Fruit fly (Drosophila melanogaster) whole organism, embryonic: ENCODE results near the gene Tom40.

Experiments used
- CG10979 ChIP-seq: fragments of 200-800 bp; sonication (Bioruptor generic); optimal IDR thresholded peaks from 2 replicates; lab custom pipeline; 2018; ENCODE audit warnings: missing biosample characterization, mild to moderate bottlenecking, missing genetic modification characterization, moderate library complexity
- CG12155 ChIP-seq: fragments of 200-800 bp; sonication (Bioruptor generic); optimal IDR thresholded peaks from 3 replicates; lab custom pipeline; 2016; ENCODE audit warnings: missing biosample characterization, missing genetic modification characterization
- CG12236 ChIP-seq: fragments of 200-800 bp; sonication (Bioruptor generic); optimal IDR thresholded peaks from 2 replicates; lab custom pipeline; 2016; ENCODE audit warnings: missing biosample characterization, missing genetic modification characterization
- CG13123 ChIP-seq: fragments of 200-800 bp; sonication (Bioruptor generic); optimal IDR thresholded peaks from 2 replicates; lab custom pipeline; 2016; ENCODE audit warnings: missing biosample characterization, missing genetic modification characterization
- CG14441 ChIP-seq: fragments of 200-800 bp; sonication (Bioruptor generic); IDR thresholded peaks from 2 replicates; pipeline ENCODE4 v1.3.6; 2022; ENCODE audit warnings: missing biosample characterization, missing genetic modification characterization
- CG14860 ChIP-seq: fragments of 200-800 bp; sonication (Bioruptor generic); IDR thresholded peaks from 3 replicates; pipeline ENCODE4 v1.3.6; 2022; ENCODE audit warnings: missing biosample characterization, missing genetic modification characterization; ENCODE audit not compliant: partially characterized antibody
- CG15514 ChIP-seq: fragments of 200-800 bp; sonication (Bioruptor generic); optimal IDR thresholded peaks from 3 replicates; lab custom pipeline; 2017; ENCODE audit warnings: missing biosample characterization, missing genetic modification characterization, mild to moderate bottlenecking, moderate library complexity, missing genetic modification reagents
- CG1602 ChIP-seq: fragments of 200-800 bp; sonication (Bioruptor generic); optimal IDR thresholded peaks from 3 replicates; lab custom pipeline; 2016; ENCODE audit warnings: missing biosample characterization, missing genetic modification characterization
- CG1647 ChIP-seq: fragments of 200-800 bp; sonication (Bioruptor generic); optimal IDR thresholded peaks from 3 replicates; lab custom pipeline; 2016; ENCODE audit warnings: missing biosample characterization, missing genetic modification characterization
- CG18262 ChIP-seq: fragments of 200-800 bp; optimal IDR thresholded peaks from 3 replicates; lab custom pipeline; 2019; ENCODE audit warnings: missing biosample characterization, mild to moderate bottlenecking, missing genetic modification characterization, moderate library complexity
- CG2116 ChIP-seq: fragments of 200-800 bp; sonication (Bioruptor generic); optimal IDR thresholded peaks from 3 replicates; lab custom pipeline; 2018; ENCODE audit warnings: missing biosample characterization, mild to moderate bottlenecking, missing genetic modification characterization
- CG31441 ChIP-seq: fragments of 200-800 bp; sonication (Bioruptor generic); IDR thresholded peaks from 2 replicates; pipeline ENCODE4 v1.3.6; 2022; ENCODE audit warnings: missing biosample characterization, missing genetic modification characterization
- CG32532 ChIP-seq: fragments of 200-800 bp; sonication (Bioruptor generic); IDR thresholded peaks from 2 replicates; pipeline ENCODE4 v1.3.6; 2022; ENCODE audit warnings: missing biosample characterization, missing genetic modification characterization
- CG3847 ChIP-seq: fragments of 200-800 bp; sonication (Bioruptor generic); IDR thresholded peaks from 2 replicates; pipeline ENCODE4 v1.3.6; 2022; ENCODE audit warnings: missing biosample characterization, missing genetic modification characterization
- CG4360 ChIP-seq: fragments of 200-800 bp; sonication (Bioruptor generic); IDR thresholded peaks from 2 replicates; pipeline ENCODE4 v1.3.6; 2022; ENCODE audit warnings: missing biosample characterization, missing genetic modification characterization
- CG4617 ChIP-seq: fragments of 200-800 bp; sonication (Bioruptor generic); optimal IDR thresholded peaks from 3 replicates; lab custom pipeline; 2016; ENCODE audit warnings: missing biosample characterization, missing genetic modification characterization, borderline replicate concordance
- CG4730 ChIP-seq: fragments of 200-800 bp; sonication (Bioruptor generic); IDR thresholded peaks from 2 replicates; pipeline ENCODE4 v1.3.6; 2022; ENCODE audit warnings: missing biosample characterization, missing genetic modification characterization
- CG6813 ChIP-seq: fragments of 200-800 bp; sonication (Bioruptor generic); optimal IDR thresholded peaks from 2 replicates; lab custom pipeline; 2017; ENCODE audit warnings: missing biosample characterization, missing genetic modification characterization, mild to moderate bottlenecking, moderate library complexity, missing genetic modification reagents
- CG7271 ChIP-seq: fragments of 200-800 bp; sonication (Bioruptor generic); optimal IDR thresholded peaks from 2 replicates; lab custom pipeline; 2018; ENCODE audit warnings: missing biosample characterization, mild to moderate bottlenecking, missing genetic modification characterization, moderate library complexity
- CG8089 ChIP-seq: fragments of 200-800 bp; sonication (Bioruptor generic); optimal IDR thresholded peaks from 3 replicates; lab custom pipeline; 2016; ENCODE audit warnings: missing biosample characterization, missing genetic modification characterization
- CG8281 ChIP-seq: fragments of 200-800 bp; sonication (Bioruptor generic); optimal IDR thresholded peaks from 2 replicates; lab custom pipeline; 2018; ENCODE audit warnings: missing biosample characterization, mild to moderate bottlenecking, missing genetic modification characterization, moderate library complexity
- CG8478 ChIP-seq: fragments of >200 bp; optimal IDR thresholded peaks from 2 replicates; lab custom pipeline; 2018
- CG9437 ChIP-seq: fragments of 200-800 bp; sonication (Bioruptor generic); optimal IDR thresholded peaks from 2 replicates; lab custom pipeline; 2018; ENCODE audit warnings: missing biosample characterization, mild to moderate bottlenecking, missing genetic modification characterization
- Ets65A ChIP-seq: fragments of 200-800 bp; sonication (Bioruptor generic); peaks from one replicate; lab custom pipeline; 2016; ENCODE audit warnings: missing biosample characterization, missing genetic modification characterization
- Gsc ChIP-seq: fragments of 200-800 bp; sonication (Bioruptor generic); IDR thresholded peaks from 2 replicates; pipeline ENCODE4 v1.3.6; 2022; ENCODE audit warnings: missing biosample characterization, missing genetic modification characterization
- HLH3B ChIP-seq: fragments of 200-800 bp; sonication (Bioruptor generic); IDR thresholded peaks from 2 replicates; pipeline ENCODE4 v1.3.6; 2022; ENCODE audit warnings: missing biosample characterization, missing genetic modification characterization
- Hmx ChIP-seq: fragments of 200-800 bp; sonication (Bioruptor generic); optimal IDR thresholded peaks from 2 replicates; lab custom pipeline; 2016; ENCODE audit warnings: missing biosample characterization, missing genetic modification characterization
- Jarid2 ChIP-seq: fragments of 200-800 bp; sonication (Bioruptor generic); optimal IDR thresholded peaks from 3 replicates; lab custom pipeline; 2017; ENCODE audit warnings: mild to moderate bottlenecking, missing biosample characterization, missing genetic modification reagents, missing genetic modification characterization
- Kr ChIP-seq: fragments of 200-800 bp; sonication (Bioruptor generic); optimal IDR thresholded peaks from 2 replicates; lab custom pipeline; 2017; ENCODE audit warnings: missing biosample characterization, mild to moderate bottlenecking, missing genetic modification characterization
- Lim3 ChIP-seq: fragments of 200-800 bp; sonication (Bioruptor generic); IDR thresholded peaks from 2 replicates; pipeline ENCODE4 v1.3.6; 2022; ENCODE audit warnings: missing biosample characterization, missing genetic modification characterization
- MBD-R2 ChIP-seq: fragments of 200-800 bp; sonication (Bioruptor generic); IDR thresholded peaks from 2 replicates; pipeline ENCODE4 v1.3.6; 2022; ENCODE audit warnings: missing biosample characterization, missing genetic modification characterization
- MESR4 ChIP-seq: fragments of 200-800 bp; sonication (Bioruptor generic); optimal IDR thresholded peaks from 2 replicates; lab custom pipeline; 2018; ENCODE audit warnings: missing biosample characterization, mild to moderate bottlenecking, missing genetic modification characterization, moderate library complexity
- Meics ChIP-seq: fragments of 200-800 bp; sonication (Bioruptor generic); optimal IDR thresholded peaks from 2 replicates; lab custom pipeline; 2017; ENCODE audit warnings: missing biosample characterization, mild to moderate bottlenecking, missing genetic modification characterization
- Nf-YB ChIP-seq: fragments of 200-800 bp; sonication (Bioruptor generic); optimal IDR thresholded peaks from 3 replicates; lab custom pipeline; 2019; ENCODE audit warnings: missing biosample characterization, mild to moderate bottlenecking, missing genetic modification characterization, moderate library complexity
- PHDP ChIP-seq: fragments of 200-800 bp; sonication (Bioruptor generic); optimal IDR thresholded peaks from 3 replicates; lab custom pipeline; 2018; ENCODE audit warnings: missing biosample characterization, mild to moderate bottlenecking, missing genetic modification characterization, moderate library complexity
- Xbp1 ChIP-seq: fragments of 200-800 bp; sonication (Bioruptor generic); optimal IDR thresholded peaks from 3 replicates; lab custom pipeline; 2016; ENCODE audit warnings: missing biosample characterization, mild to moderate bottlenecking, missing genetic modification characterization
- Xrp1 ChIP-seq: fragments of 200-800 bp; sonication (Bioruptor generic); IDR thresholded peaks from 2 replicates; pipeline ENCODE4 v1.3.6; 2022; ENCODE audit warnings: missing biosample characterization, missing genetic modification characterization
- ara ChIP-seq: fragments of 200-800 bp; sonication (Bioruptor generic); IDR thresholded peaks from 2 replicates; pipeline ENCODE4 v1.3.6; 2022; ENCODE audit warnings: missing biosample characterization, missing genetic modification characterization
- br ChIP-seq: fragments of >200 bp; optimal IDR thresholded peaks from 2 replicates; lab custom pipeline; 2017
- cad ChIP-seq: fragments of >200 bp; optimal IDR thresholded peaks from 2 replicates; lab custom pipeline; 2017; ENCODE audit warnings: missing biosample characterization, missing genetic modification characterization
- dmrt99B ChIP-seq: fragments of 200-800 bp; sonication (Bioruptor generic); optimal IDR thresholded peaks from 2 replicates; lab custom pipeline; 2018; ENCODE audit warnings: missing biosample characterization, mild to moderate bottlenecking, missing genetic modification characterization, moderate library complexity
- ems ChIP-seq: fragments of 200-800 bp; sonication (Bioruptor generic); optimal IDR thresholded peaks from 3 replicates; lab custom pipeline; 2016; ENCODE audit warnings: missing biosample characterization, missing genetic modification characterization
- esg ChIP-seq: fragments of 200-800 bp; sonication (Bioruptor generic); conservative IDR thresholded peaks from 2 replicates; pipeline ENCODE4 v1.3.6; 2022; ENCODE audit warnings: missing biosample characterization, missing genetic modification characterization
- ham ChIP-seq: fragments of 200-800 bp; sonication (Bioruptor generic); IDR thresholded peaks from 2 replicates; pipeline ENCODE4 v1.3.6; 2022; ENCODE audit warnings: missing biosample characterization, missing genetic modification characterization
- jumu ChIP-seq: fragments of 200-800 bp; sonication (Bioruptor generic); optimal IDR thresholded peaks from 3 replicates; lab custom pipeline; 2016; ENCODE audit warnings: missing biosample characterization, missing genetic modification characterization
- lmd ChIP-seq: fragments of 200-800 bp; sonication (Bioruptor generic); IDR thresholded peaks from 2 replicates; pipeline ENCODE4 v1.3.6; 2022; ENCODE audit warnings: missing biosample characterization, missing genetic modification characterization
- luna ChIP-seq: fragments of 200-800 bp; sonication (Bioruptor generic); optimal IDR thresholded peaks from 2 replicates; lab custom pipeline; 2016; ENCODE audit warnings: missing biosample characterization, missing genetic modification characterization
- pb ChIP-seq: fragments of 200-800 bp; sonication (Bioruptor generic); optimal IDR thresholded peaks from 3 replicates; lab custom pipeline; 2016; ENCODE audit warnings: missing biosample characterization, missing genetic modification characterization
- repo ChIP-seq: fragments of 200-800 bp; sonication (Bioruptor generic); optimal IDR thresholded peaks from 2 replicates; lab custom pipeline; 2016; ENCODE audit warnings: missing biosample characterization, missing genetic modification characterization
- row ChIP-seq: fragments of 200-800 bp; sonication (Bioruptor generic); IDR thresholded peaks from 3 replicates; pipeline ENCODE4 v1.3.6; 2022; ENCODE audit warnings: missing biosample characterization, missing genetic modification characterization
- sim ChIP-seq: fragments of 200-800 bp; sonication (Bioruptor generic); IDR thresholded peaks from 2 replicates; pipeline ENCODE4 v1.3.6; 2022; ENCODE audit warnings: missing biosample characterization, missing genetic modification characterization
- tgo ChIP-seq: fragments of 200-800 bp; sonication (Bioruptor generic); IDR thresholded peaks from 3 replicates; pipeline ENCODE4 v1.3.6; 2022; ENCODE audit warnings: missing biosample characterization, missing genetic modification characterization
- usp ChIP-seq: fragments of >200 bp; optimal IDR thresholded peaks from 2 replicates; lab custom pipeline; 2017; ENCODE audit warnings: missing biosample characterization, missing genetic modification characterization

The Tom40 gene

DNA sequence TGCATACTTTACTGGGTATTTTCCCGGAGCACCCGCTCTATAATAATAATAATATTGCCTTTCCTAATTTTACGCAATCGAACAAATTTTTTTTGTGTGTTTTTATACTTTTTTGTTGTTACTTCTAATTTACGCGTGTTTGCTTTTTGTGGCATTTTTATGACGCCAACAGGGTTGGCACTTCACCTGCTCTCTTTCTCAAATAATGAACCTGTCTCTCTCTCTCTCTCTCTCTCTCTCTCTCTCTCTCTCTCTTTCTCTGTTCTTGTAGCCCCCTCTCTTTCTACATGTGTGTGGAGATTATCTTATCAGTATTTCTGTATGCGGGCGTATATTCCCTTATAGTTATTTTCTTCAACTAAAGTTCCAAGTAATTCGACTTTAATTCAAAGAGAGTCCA lies 46.0 kb upstream of the Tom40 start (continued):
- TF ChIP-seq CG8478 (lab: Kevin White, UChicago) (no peak), Jarid2 (peak; percentile 44), CG32532 (peak; percentile 61; the same call in 1 of the 2 replicates), ham (GFP tag; lab: Robert Waterston, UW) (no peak), repo (peak; percentile 22), CG4617 (GFP tag; lab: Kevin White, UChicago) (no peak), jumu (no peak), CG13123 (GFP tag; lab: Kevin White, UChicago) (no peak), CG14860 (no peak), CG2116 (GFP tag; lab: Kevin White, UChicago) (peak; percentile 10), CG4360 (GFP tag; lab: Robert Waterston, UW) (peak; percentile 59), Ets65A (GFP tag; lab: Kevin White, UChicago) (no peak), CG1602 (no peak), Nf-YB (GFP tag; lab: Kevin White, UChicago) (no peak), sim (0 out of 2 replicates have a peak, but pooled peaks have one; percentile 17), ara (GFP tag; lab: Robert Waterston, UW) (no peak), Lim3 (GFP tag; lab: Robert Waterston, UW) (no peak), CG18262 (tag; lab: Kevin White, UChicago) (peak; percentile 17), CG8089 (peak; percentile 34), CG12236 (GFP tag; lab: Kevin White, UChicago) (peak; percentile 23), CG1647 (GFP tag; lab: Kevin White, UChicago) (peak; percentile 44), esg (GFP tag; lab: Robert Waterston, UW) (no peak), br (lab: Kevin White, UChicago) (no peak), usp (GFP tag; lab: Kevin White, UChicago) (no peak), PHDP (tag; lab: Kevin White, UChicago) (peak; percentile 68), CG10979 (tag; lab: Kevin White, UChicago) (peak; percentile 26), CG7271 (no peak), Xrp1 (GFP tag; lab: Robert Waterston, UW) (no peak), dmrt99B (tag; lab: Kevin White, UChicago) (no peak), lmd (GFP tag; lab: Robert Waterston, UW) (no peak), MBD-R2 (no peak; the same call in 1 of the 2 replicates), Gsc (GFP tag; lab: Robert Waterston, UW) (no peak), HLH3B (peak; percentile 17; the same call in 1 of the 2 replicates), row (GFP tag; lab: Robert Waterston, UW) (peak; percentile 29; the same call in 1 of the 3 replicates), tgo (GFP tag; lab: Robert Waterston, UW) (peak; percentile 16; the same call in 1 of the 3 replicates), ems (GFP tag; lab: Kevin White, UChicago) (no peak), Meics (GFP tag; lab: Kevin White, UChicago) (peak; percentile 65), CG3847 (GFP tag; lab: Robert Waterston, UW) (no peak), MESR4 (GFP tag; lab: Kevin White, UChicago) (no peak), CG9437 (GFP tag; lab: Kevin White, UChicago) (no peak), cad (GFP tag; lab: Kevin White, UChicago) (no peak), CG4730 (GFP tag; lab: Robert Waterston, UW) (no peak), CG12155 (peak; percentile 7), Hmx (GFP tag; lab: Kevin White, UChicago) (no peak), CG8281 (no peak), Kr (no peak), CG14441 (GFP tag; lab: Robert Waterston, UW) (no peak), pb (GFP tag; lab: Kevin White, UChicago) (no peak), Xbp1 (GFP tag; lab: Kevin White, UChicago) (no peak), CG31441 (GFP tag; lab: Robert Waterston, UW) (no peak), luna (GFP tag; lab: Kevin White, UChicago) (peak; percentile 21), CG6813 (GFP tag; lab: Kevin White, UChicago) (peak; percentile 77), CG15514 (GFP tag; lab: Kevin White, UChicago) (peak; percentile 75)
